Worm (Caenorhabditis elegans) whole organism, young adult: Measurements from ENCODE around the gene efn-2.

Source experiments
- egl-44 ChIP-seq: fragments of 200-800 bp; sonication (Bioruptor generic); IDR thresholded peaks from 2 replicates; pipeline ENCODE4 v1.3.6; 2022; ENCODE audit warnings: missing genetic modification reagents, missing genetic modification characterization, missing compliant biosample characterization
- nfya-1 ChIP-seq: sonication (generic microtip); optimal IDR thresholded peaks from 2 replicates; lab custom pipeline; 2017; ENCODE audit warnings: antibody characterized with exemption, missing compliant biosample characterization, missing genetic modification characterization, borderline replicate concordance; ENCODE audit not compliant: insufficient read depth
- nfyb-1 ChIP-seq: fragments of 200-800 bp; sonication (Bioruptor generic); IDR thresholded peaks from 2 replicates; pipeline ENCODE4 v1.3.6; 2022; ENCODE audit warnings: missing genetic modification reagents, missing genetic modification characterization, missing compliant biosample characterization
- pha-4 ChIP-seq: fragments of 150-350 bp; sonication (generic microtip); optimal IDR thresholded peaks from 2 replicates; lab custom pipeline; 2014; ENCODE audit warnings: missing biosample characterization, missing genetic modification reagents, missing genetic modification characterization
- unc-62 ChIP-seq: fragments of 150-350 bp; optimal IDR thresholded peaks from 2 replicates; lab custom pipeline; 2014; ENCODE audit warnings: missing biosample characterization, missing genetic modification reagents, missing genetic modification characterization
- zim-3 ChIP-seq: sonication (generic microtip); optimal IDR thresholded peaks from 2 replicates; lab custom pipeline; 2017; ENCODE audit warnings: mild to moderate bottlenecking, missing genetic modification characterization, moderate library complexity, missing compliant biosample characterization

- TF ChIP-seq zim-3 (tag; lab: Kevin White, UChicago) (no peak), unc-62 (GFP tag; lab: Kevin White, UChicago) (no peak), pha-4 (tag; lab: Kevin White, UChicago) (no peak), nfyb-1 (no peak), egl-44 (GFP tag; lab: Robert Waterston, UW) (no peak), nfya-1 (tag; lab: Kevin White, UChicago) (no peak)
Measured at ce11 chrIV:10612281-10612680, 36.1 kb downstream of the efn-2 start.
